Worm (Caenorhabditis elegans) whole organism, young adult: Measurements from ENCODE around the gene srw-4.

Experiments used
- lin-40 ChIP-seq: sonication (generic microtip); optimal IDR thresholded peaks from 2 replicates; lab custom pipeline; 2016; ENCODE audit warnings: missing genetic modification characterization, mild to moderate bottlenecking, missing compliant biosample characterization, missing genotype, missing genetic modification reagents
- mes-4 ChIP-seq: sonication (generic microtip); optimal IDR thresholded peaks from 2 replicates; lab custom pipeline; 2016; ENCODE audit warnings: missing genotype, missing genetic modification characterization, missing compliant biosample characterization

ce11 chrV:2848290-2848937 lies 40.2 kb downstream of the srw-4 start, which contains the start of gene srj-49:
- TF ChIP-seq lin-40 (tag; lab: Kevin White, UChicago) (no peak), mes-4 (tag; lab: Kevin White, UChicago) (no peak)
